Worm (Caenorhabditis elegans) whole organism, L1 larva: ENCODE data around the gene cest-9.2.

Experiments used
- C16A3.4 ChIP-seq: fragments of 150-350 bp; optimal IDR thresholded peaks from 2 replicates; lab custom pipeline; 2014; ENCODE audit warnings: missing biosample characterization, missing genetic modification characterization
- Y116A8C.19 ChIP-seq: sonication (generic microtip); optimal IDR thresholded peaks from 2 replicates; lab custom pipeline; 2016; ENCODE audit warnings: missing compliant biosample characterization, missing genetic modification characterization, borderline replicate concordance
- aha-1 ChIP-seq: fragments of 150-350 bp; optimal IDR thresholded peaks from 2 replicates; lab custom pipeline; 2014; ENCODE audit warnings: missing biosample characterization, missing genetic modification characterization
- ama-1 ChIP-seq: fragments of 150-350 bp; optimal IDR thresholded peaks from 2 replicates; lab custom pipeline; 2014
- blmp-1 ChIP-seq: fragments of 150-350 bp; optimal IDR thresholded peaks from 2 replicates; lab custom pipeline; 2014; ENCODE audit warnings: missing biosample characterization, missing genetic modification characterization
- ceh-63 ChIP-seq: fragments of 200-800 bp; sonication (Bioruptor generic); optimal IDR thresholded peaks from 2 replicates; lab custom pipeline; 2018; ENCODE audit warnings: mild to moderate bottlenecking, missing genetic modification characterization, missing compliant biosample characterization
- ceh-90 ChIP-seq: sonication (generic microtip); optimal IDR thresholded peaks from 2 replicates; lab custom pipeline; 2016; ENCODE audit warnings: missing genetic modification characterization, missing compliant biosample characterization
- ces-1 ChIP-seq: fragments of 150-350 bp; optimal IDR thresholded peaks from 2 replicates; lab custom pipeline; 2014; ENCODE audit warnings: missing biosample characterization, missing genetic modification reagents, missing genetic modification characterization
- dpl-1 ChIP-seq, 3 experiments: fragments of 150-350 bp in 2 of 3; sonication (generic microtip) in 1 of 3; optimal IDR thresholded peaks; 2 replicates each; lab custom pipeline; 2014 to 2017; ENCODE audit warnings: missing biosample characterization in 3 of 3, missing genetic modification characterization in 3 of 3, missing genetic modification reagents in 3 of 3
- efl-1 ChIP-seq, 4 experiments: fragments of 150-350 bp; optimal IDR thresholded peaks in 3 of 4; peaks in 1 of 4; 1 replicate in 1 of 4; 2 replicates in 3 of 4; lab custom pipeline; 2014; ENCODE audit warnings: missing biosample characterization in 2 of 4, missing genetic modification characterization in 2 of 4, missing genetic modification reagents in 2 of 4
- egl-13 ChIP-seq: sonication (generic microtip); optimal IDR thresholded peaks from 2 replicates; lab custom pipeline; 2016; ENCODE audit warnings: missing genotype, missing genetic modification reagents, missing genetic modification characterization, missing compliant biosample characterization
- elt-2 ChIP-seq: sonication (generic microtip); optimal IDR thresholded peaks from 2 replicates; lab custom pipeline; 2016; ENCODE audit warnings: missing genetic modification characterization, mild to moderate bottlenecking, inconsistent platforms, missing compliant biosample characterization, missing genetic modification reagents
- fkh-10 ChIP-seq: sonication (generic microtip); optimal IDR thresholded peaks from 2 replicates; lab custom pipeline; 2017; ENCODE audit warnings: missing biosample characterization, missing genetic modification reagents, missing genetic modification characterization
- fkh-4 ChIP-seq: sonication (generic microtip); optimal IDR thresholded peaks from 2 replicates; lab custom pipeline; 2016; ENCODE audit warnings: missing compliant biosample characterization, missing genetic modification characterization, borderline replicate concordance
- grh-1 ChIP-seq: fragments of 200-800 bp; sonication (Bioruptor generic); IDR thresholded peaks from 2 replicates; pipeline ENCODE4 v1.3.6; 2022; ENCODE audit warnings: missing genetic modification reagents, missing genetic modification characterization, missing compliant biosample characterization
- hlh-17 ChIP-seq: fragments of 200-800 bp; sonication (Bioruptor generic); optimal IDR thresholded peaks from 2 replicates; lab custom pipeline; 2018; ENCODE audit warnings: missing genetic modification characterization, mild to moderate bottlenecking, missing compliant biosample characterization, moderate library complexity, borderline replicate concordance
- hlh-4 ChIP-seq: sonication (generic microtip); optimal IDR thresholded peaks from 2 replicates; lab custom pipeline; 2016; ENCODE audit warnings: mild to moderate bottlenecking, missing genetic modification characterization, missing compliant biosample characterization
- isw-1 ChIP-seq: fragments of 200-800 bp; sonication (Bioruptor generic); IDR thresholded peaks from 2 replicates; pipeline ENCODE4 v1.3.6; 2022; ENCODE audit warnings: missing genetic modification characterization, missing compliant biosample characterization
- jun-1 ChIP-seq: fragments of 150-350 bp; optimal IDR thresholded peaks from 2 replicates; lab custom pipeline; 2014; ENCODE audit warnings: missing biosample characterization, missing genetic modification reagents, missing genetic modification characterization
- lin-13 ChIP-seq: fragments of 150-350 bp; optimal IDR thresholded peaks from 2 replicates; lab custom pipeline; 2014; ENCODE audit warnings: missing biosample characterization, missing genetic modification reagents, missing genetic modification characterization
- lin-35 ChIP-seq, 2 experiments: fragments of 150-350 bp; optimal IDR thresholded peaks; 2 replicates each; lab custom pipeline; 2014; ENCODE audit warnings: missing biosample characterization in 2 of 2, missing genetic modification characterization in 2 of 2, missing genetic modification reagents in 2 of 2
- mab-9 ChIP-seq: fragments of 200-800 bp; sonication (Bioruptor generic); IDR thresholded peaks from 2 replicates; pipeline ENCODE4 v1.3.6; 2022; ENCODE audit warnings: missing genetic modification reagents, missing genetic modification characterization, missing compliant biosample characterization
- mep-1 ChIP-seq: fragments of 150-350 bp; optimal IDR thresholded peaks from 2 replicates; lab custom pipeline; 2014; ENCODE audit warnings: missing biosample characterization, missing genetic modification characterization
- nhr-12 ChIP-seq: sonication (generic microtip); optimal IDR thresholded peaks from 2 replicates; lab custom pipeline; 2017; ENCODE audit warnings: missing biosample characterization, missing genetic modification characterization
- nhr-19 ChIP-seq: fragments of 200-800 bp; sonication (Bioruptor generic); conservative IDR thresholded peaks from 2 replicates; pipeline ENCODE4 v1.3.6; 2022; ENCODE audit warnings: missing genetic modification characterization, missing compliant biosample characterization
- nhr-20 ChIP-seq: sonication (generic microtip); optimal IDR thresholded peaks from 2 replicates; lab custom pipeline; 2016; ENCODE audit warnings: mild to moderate bottlenecking, missing genetic modification characterization, missing compliant biosample characterization
- nhr-71 ChIP-seq: sonication (generic microtip); optimal IDR thresholded peaks from 2 replicates; lab custom pipeline; 2016; ENCODE audit warnings: mild to moderate bottlenecking, missing genetic modification characterization, moderate library complexity, missing compliant biosample characterization
- nhr-84 ChIP-seq: sonication (generic microtip); optimal IDR thresholded peaks from 2 replicates; lab custom pipeline; 2017; ENCODE audit warnings: missing biosample characterization, missing genetic modification characterization
- nhr-90 ChIP-seq: sonication (generic microtip); optimal IDR thresholded peaks from 2 replicates; lab custom pipeline; 2016; ENCODE audit warnings: mild to moderate bottlenecking, missing genetic modification characterization, missing compliant biosample characterization; ENCODE audit not compliant: poor library complexity
- pag-3 ChIP-seq: sonication (generic microtip); optimal IDR thresholded peaks from 2 replicates; lab custom pipeline; 2017; ENCODE audit warnings: missing genetic modification characterization, mild to moderate bottlenecking, missing compliant biosample characterization, antibody characterized with exemption, borderline replicate concordance; ENCODE audit not compliant: insufficient read depth
- pqm-1 ChIP-seq: sonication (generic microtip); optimal IDR thresholded peaks from 3 replicates; lab custom pipeline; 2017; ENCODE audit warnings: missing biosample characterization, missing genetic modification characterization
- rnt-1 ChIP-seq: sonication (generic microtip); optimal IDR thresholded peaks from 2 replicates; lab custom pipeline; 2016; ENCODE audit warnings: mild to moderate bottlenecking, missing genetic modification characterization, moderate library complexity, missing compliant biosample characterization
- skn-1 ChIP-seq: fragments of 150-350 bp; optimal IDR thresholded peaks from 2 replicates; lab custom pipeline; 2014; ENCODE audit warnings: missing biosample characterization, missing genetic modification characterization
- snpc-4 ChIP-seq: fragments of 150-350 bp; optimal IDR thresholded peaks from 2 replicates; lab custom pipeline; 2014; ENCODE audit warnings: missing biosample characterization, missing genetic modification characterization
- snu-23 ChIP-seq: sonication (generic microtip); optimal IDR thresholded peaks from 2 replicates; lab custom pipeline; 2016; ENCODE audit warnings: missing genetic modification characterization, missing compliant biosample characterization
- tbx-2 ChIP-seq: sonication (generic microtip); optimal IDR thresholded peaks from 2 replicates; lab custom pipeline; 2016; ENCODE audit warnings: missing genetic modification characterization, missing compliant biosample characterization
- tlp-1 ChIP-seq: fragments of 150-350 bp; optimal IDR thresholded peaks from 2 replicates; lab custom pipeline; 2014; ENCODE audit warnings: missing biosample characterization, missing genetic modification characterization
- unc-130 ChIP-seq: fragments of 150-350 bp; optimal IDR thresholded peaks from 2 replicates; lab custom pipeline; 2017; ENCODE audit warnings: missing biosample characterization, missing genetic modification characterization, inconsistent platforms
- unc-30 ChIP-seq: sonication (generic microtip); optimal IDR thresholded peaks from 2 replicates; lab custom pipeline; 2017; ENCODE audit warnings: missing biosample characterization, missing genetic modification characterization
- unc-86 ChIP-seq: sonication (generic microtip); optimal IDR thresholded peaks from 2 replicates; lab custom pipeline; 2016; ENCODE audit warnings: missing genetic modification characterization, missing compliant biosample characterization
- unc-98 ChIP-seq: fragments of 200-800 bp; sonication (Bioruptor generic); IDR thresholded peaks from 2 replicates; pipeline ENCODE4 v1.3.6; 2022; ENCODE audit warnings: missing genetic modification characterization, missing compliant biosample characterization
- zip-4 ChIP-seq: fragments of 200-800 bp; sonication (Bioruptor generic); optimal IDR thresholded peaks from 2 replicates; lab custom pipeline; 2018; ENCODE audit warnings: mild to moderate bottlenecking, missing genetic modification characterization, moderate library complexity, missing compliant biosample characterization
- ztf-11 ChIP-seq, 2 experiments: sonication (generic microtip); optimal IDR thresholded peaks; 2 replicates each; lab custom pipeline; 2016 to 2017; ENCODE audit warnings: missing genetic modification characterization in 2 of 2, missing biosample characterization in 1 of 2, missing compliant biosample characterization in 1 of 2

The cest-9.2 gene

DNA sequence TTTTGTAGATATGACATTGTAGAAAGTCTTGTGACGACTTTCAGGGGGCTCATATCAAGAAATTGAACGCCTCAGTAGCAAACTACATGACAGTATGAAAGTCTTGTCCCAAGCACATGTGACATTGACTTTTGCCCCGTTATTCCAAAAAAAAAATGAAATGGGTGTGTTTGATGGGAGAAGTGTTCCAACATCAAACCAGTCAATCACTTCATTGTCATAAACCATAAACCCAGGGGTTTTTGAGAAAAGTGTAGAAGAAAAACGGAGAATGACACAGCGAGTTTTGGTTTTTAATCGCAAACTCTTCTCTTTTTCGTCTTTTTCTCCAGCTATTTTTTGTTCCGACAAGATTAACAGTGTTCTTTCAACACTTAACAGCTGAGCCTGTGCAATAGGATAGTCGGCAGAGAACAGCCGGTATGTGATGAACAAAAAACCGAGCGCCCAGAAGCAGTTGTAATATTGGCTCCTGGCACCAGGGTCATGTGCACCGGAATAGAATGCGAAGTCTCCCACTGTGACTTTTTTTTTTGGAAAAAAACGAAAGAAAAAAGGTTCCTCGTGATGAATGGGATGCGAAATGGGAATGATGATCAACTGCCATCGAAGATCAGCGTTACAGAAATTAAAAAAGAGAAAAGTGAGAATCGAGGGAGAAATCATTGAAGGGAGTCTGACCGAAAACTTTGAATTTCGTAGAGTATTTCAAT lies 35.9 kb upstream of the cest-9.2 start (continued):
- TF ChIP-seq blmp-1 (tag; lab: Kevin White, UChicago) (peak; percentile 28), efl-1 (optimal IDR thresholded peaks at IDR 0.05; lab: Kevin White, UChicago) (no peak), efl-1 (GFP tag; optimal IDR thresholded peaks at IDR 0.05 in 1 of 2; lab: Kevin White, UChicago) (peak in 1 of 2 experiments; percentile 91)

DNA sequence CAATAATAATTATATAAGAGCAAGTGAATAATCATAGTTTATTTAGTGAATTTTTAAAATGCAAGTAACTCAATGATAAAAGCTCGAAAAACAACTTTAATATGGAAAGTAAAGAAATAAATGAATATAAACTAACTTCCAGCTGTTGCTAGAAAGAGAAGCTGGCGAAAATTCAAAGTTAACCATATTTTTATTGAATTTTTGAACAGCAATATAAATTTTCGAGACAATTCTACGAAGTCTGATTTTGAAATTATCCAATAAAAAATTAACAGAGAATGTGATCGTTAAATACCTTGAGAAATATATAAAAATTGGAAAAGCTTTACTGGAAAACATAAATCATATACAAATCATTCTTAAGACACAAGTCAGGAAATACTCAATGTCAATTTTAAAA lies 35.3 kb upstream of the cest-9.2 start:
- no peak for TF ChIP-seq unc-30 (tag; lab: Kevin White, UChicago)
- no peak for TF ChIP-seq ces-1 (GFP tag; lab: Kevin White, UChicago)
- no peak for TF ChIP-seq aha-1 (tag; lab: Kevin White, UChicago)
- TF ChIP-seq snpc-4 (tag; lab: Kevin White, UChicago) = no peak
- TF ChIP-seq lin-13 = no peak
- no peak for TF ChIP-seq pag-3 (tag; lab: Kevin White, UChicago)
- no peak for TF ChIP-seq snu-23 (GFP tag; lab: Kevin White, UChicago)
- TF ChIP-seq tlp-1 (tag; lab: Kevin White, UChicago) = no peak
- TF ChIP-seq efl-1 (optimal IDR thresholded peaks at IDR 0.05; lab: Kevin White, UChicago) = no peak
- TF ChIP-seq efl-1 (GFP tag; optimal IDR thresholded peaks at IDR 0.05 in 1 of 2; lab: Kevin White, UChicago) = no peak
- TF ChIP-seq fkh-10 = no peak
- TF ChIP-seq nhr-20 = no peak
- no peak for TF ChIP-seq nhr-12 (tag; lab: Kevin White, UChicago)
- no peak for TF ChIP-seq ceh-63 (GFP tag; lab: Kevin White, UChicago)

- TF ChIP-seq elt-2 (peak; percentile 43), hlh-17 (GFP tag; lab: Kevin White, UChicago) (no peak), unc-86 (tag; lab: Kevin White, UChicago) (no peak), isw-1 (GFP tag; lab: Robert Waterston, UW) (no peak), egl-13 (tag; lab: Kevin White, UChicago) (peak; percentile 60), jun-1 (tag; lab: Kevin White, UChicago) (no peak), grh-1 (GFP tag; lab: Robert Waterston, UW) (no peak), pag-3 (tag; lab: Kevin White, UChicago) (no peak), nhr-19 (GFP tag; lab: Robert Waterston, UW) (no peak), fkh-10 (no peak), mep-1 (tag; lab: Kevin White, UChicago) (peak; percentile 14), rnt-1 (tag; lab: Kevin White, UChicago) (no peak), snpc-4 (tag; lab: Kevin White, UChicago) (no peak), blmp-1 (tag; lab: Kevin White, UChicago) (peak; percentile 16), unc-98 (no peak), ztf-11 (tag; optimal IDR thresholded peaks at IDR 0.05; lab: Kevin White, UChicago) (no peak), unc-130 (tag; lab: Kevin White, UChicago) (no peak), nhr-20 (peak; percentile 73), ama-1 (lab: Kevin White, UChicago) (no peak), C16A3.4 (tag; lab: Kevin White, UChicago) (no peak), nhr-84 (tag; lab: Kevin White, UChicago) (no peak), ceh-90 (no peak), Y116A8C.19 (no peak), lin-13 (no peak), ces-1 (GFP tag; lab: Kevin White, UChicago) (no peak), mab-9 (no peak), pqm-1 (tag; lab: Kevin White, UChicago) (no peak), dpl-1 (GFP tag; optimal IDR thresholded peaks at IDR 0.05; lab: Kevin White, UChicago) (no peak), lin-35 (GFP tag; optimal IDR thresholded peaks at IDR 0.05; lab: Kevin White, UChicago) (peak in 1 of 2 experiments; percentile 2), fkh-4 (peak; percentile 48), unc-30 (tag; lab: Kevin White, UChicago) (no peak), nhr-90 (tag; lab: Kevin White, UChicago) (no peak), skn-1 (tag; lab: Kevin White, UChicago) (no peak), tbx-2 (tag; lab: Kevin White, UChicago) (no peak), hlh-4 (tag; lab: Kevin White, UChicago) (no peak), zip-4 (no peak), nhr-12 (tag; lab: Kevin White, UChicago) (no peak), nhr-71 (tag; lab: Kevin White, UChicago) (no peak)
Observed at ce11 chrX:12188280-12189071, 33.4 kb upstream of the cest-9.2 start.
